Worm (Caenorhabditis elegans) whole organism, L1 larva: ENCODE measurements around the gene Y49E10.18.
A peak's percentile ranks its signal among the peaks of the same experiment; 100 is the strongest.

ENCODE experiments used
- ceh-90 ChIP-seq: sonication (generic microtip); optimal IDR thresholded peaks from 2 replicates; lab custom pipeline; 2016; ENCODE audit warnings: missing genetic modification characterization, missing compliant biosample characterization
- ces-1 ChIP-seq: fragments of 150-350 bp; optimal IDR thresholded peaks from 2 replicates; lab custom pipeline; 2014; ENCODE audit warnings: missing biosample characterization, missing genetic modification reagents, missing genetic modification characterization
- efl-3 ChIP-seq: fragments of 200-800 bp; sonication (Bioruptor generic); optimal IDR thresholded peaks from 2 replicates; lab custom pipeline; 2018; ENCODE audit warnings: mild to moderate bottlenecking, missing genetic modification characterization, missing compliant biosample characterization
- nhr-47 ChIP-seq: sonication (generic microtip); optimal IDR thresholded peaks from 2 replicates; lab custom pipeline; 2016; ENCODE audit warnings: mild to moderate bottlenecking, missing genetic modification characterization, moderate library complexity, missing compliant biosample characterization
- nhr-77 ChIP-seq: fragments of 150-350 bp; optimal IDR thresholded peaks from 2 replicates; lab custom pipeline; 2014; ENCODE audit warnings: missing biosample characterization, missing genetic modification characterization
- unc-30 ChIP-seq: sonication (generic microtip); optimal IDR thresholded peaks from 2 replicates; lab custom pipeline; 2017; ENCODE audit warnings: missing biosample characterization, missing genetic modification characterization
- unc-62 ChIP-seq: fragments of 150-350 bp; optimal IDR thresholded peaks from 2 replicates; lab custom pipeline; 2014; ENCODE audit warnings: missing biosample characterization, missing genetic modification reagents, missing genetic modification characterization
- vab-15 ChIP-seq: sonication (generic microtip); optimal IDR thresholded peaks from 2 replicates; lab custom pipeline; 2017; ENCODE audit warnings: missing genotype, mild to moderate bottlenecking, missing genetic modification characterization, missing compliant biosample characterization

DNA sequence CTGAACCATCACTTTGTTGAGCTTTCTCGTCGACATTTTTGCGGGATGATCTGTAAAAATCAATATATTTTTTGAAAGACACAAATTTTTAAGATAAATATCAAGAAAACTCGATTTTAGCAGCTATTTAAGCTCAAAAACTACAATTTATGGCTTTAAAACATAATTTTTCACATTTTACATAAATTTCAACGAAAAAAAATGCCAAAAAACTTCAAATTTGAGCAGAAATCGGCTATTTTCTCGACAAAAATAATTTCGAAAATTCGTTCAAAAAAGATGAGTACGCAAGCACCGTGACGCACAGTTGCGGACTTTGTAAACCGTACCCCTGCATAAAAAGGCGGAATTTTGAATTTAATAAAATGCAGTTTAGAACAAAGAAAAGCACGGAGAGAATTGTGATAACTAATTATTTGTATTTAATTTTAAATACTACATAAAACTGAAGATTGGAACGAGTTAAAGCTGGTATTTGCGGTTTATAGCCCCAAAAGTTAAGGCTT is 16.3 kb downstream of the Y49E10.18 start, which contains the start of gene snr-6:
- TF ChIP-seq nhr-77 (tag; lab: Kevin White, UChicago) (peak; percentile 61), unc-30 (tag; lab: Kevin White, UChicago) (no peak), ces-1 (GFP tag; lab: Kevin White, UChicago) (no peak), vab-15 (tag; lab: Kevin White, UChicago) (no peak), nhr-47 (peak; percentile 83), efl-3 (GFP tag; lab: Kevin White, UChicago) (no peak), ceh-90 (tag; lab: Kevin White, UChicago) (peak; percentile 41), unc-62 (no peak)
